Worm (Caenorhabditis elegans) whole organism, L4/young adult: ENCODE data around the gene C06E1.9.

Experiments
- dao-5 ChIP-seq: sonication (generic microtip); optimal IDR thresholded peaks from 2 replicates; lab custom pipeline; 2016; ENCODE audit warnings: missing genotype, missing genetic modification characterization, moderate library complexity, missing compliant biosample characterization
- him-1 ChIP-seq: sonication (generic microtip); optimal IDR thresholded peaks from 2 replicates; lab custom pipeline; 2016; ENCODE audit warnings: missing genotype, missing genetic modification reagents, missing genetic modification characterization, missing compliant biosample characterization

DNA sequence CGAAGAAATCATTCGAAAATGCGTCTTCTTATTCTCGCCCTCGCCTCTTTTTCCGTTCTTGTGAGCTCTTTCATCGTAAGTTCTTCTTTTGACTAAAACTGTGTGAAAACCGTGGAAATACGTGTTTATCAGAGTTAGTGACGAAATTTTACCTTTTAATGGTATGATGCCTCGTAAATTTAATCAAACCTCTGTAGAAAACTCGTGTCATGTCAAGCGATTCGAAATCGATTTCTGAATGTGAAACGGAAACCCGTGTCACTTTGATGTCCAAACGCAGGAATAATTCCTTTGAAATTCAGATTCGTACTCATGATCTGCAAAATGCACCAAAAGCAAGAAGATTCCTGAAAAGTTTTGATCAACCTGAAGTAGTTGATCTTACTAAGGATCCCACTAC lies 39.0 kb upstream of the C06E1.9 start, which contains the start of gene F22B7.3:
- TF ChIP-seq him-1: no peak
- TF ChIP-seq dao-5 (tag; lab: Kevin White, UChicago): no peak
